Fruit fly (Drosophila melanogaster): ENCODE data around the gene CG18063.

CG18063 gene

dm6 chr2L:16004025-16004424 lies 46.4 kb downstream of the CG18063 start, which contains the start of the genes CG13245 and CG43816:
Gene CG13245, plus strand, starts transcription at chr2L:16004325.
Gene CG43816, plus strand, starts transcription at chr2L:16004325.
- no peak for TF ChIP-seq bab1 (GFP tag; optimal IDR thresholded peaks at IDR 0.05)
- TF ChIP-seq CG14711 (tag; optimal IDR thresholded peaks at IDR 0.05): no peak
- TF ChIP-seq toe (GFP tag; optimal IDR thresholded peaks at IDR 0.05): no peak
- TF ChIP-seq CG7101 (tag; optimal IDR thresholded peaks at IDR 0.05): no peak
- TF ChIP-seq ovo (GFP tag; optimal IDR thresholded peaks at IDR 0.05): no peak
- no peak for TF ChIP-seq CG33017 (tag; optimal IDR thresholded peaks at IDR 0.05)
- TF ChIP-seq CG5204 (GFP tag; optimal IDR thresholded peaks at IDR 0.05): no peak
- no peak for TF ChIP-seq CG12768 (GFP tag; optimal IDR thresholded peaks at IDR 0.05)
- no peak for TF ChIP-seq pad (GFP tag; optimal IDR thresholded peaks at IDR 0.05)
- TF ChIP-seq cnc (optimal IDR thresholded peaks at IDR 0.05): no peak
- no peak for TF ChIP-seq Clk (GFP tag; optimal IDR thresholded peaks at IDR 0.05)
- TF ChIP-seq CG7045 (GFP tag; optimal IDR thresholded peaks at IDR 0.05): no peak
- no peak for TF ChIP-seq kay (GFP tag; ENCODE audit: borderline replicate concordance)
- TF ChIP-seq Hr96 (GFP tag; optimal IDR thresholded peaks at IDR 0.05): no peak

- TF ChIP-seq CG1620 (GFP tag; optimal IDR thresholded peaks at IDR 0.05): no peak
- no peak for TF ChIP-seq cic (GFP tag; optimal IDR thresholded peaks at IDR 0.05)
- TF ChIP-seq CG14711 (tag; optimal IDR thresholded peaks at IDR 0.05): no peak
- TF ChIP-seq pad (GFP tag; optimal IDR thresholded peaks at IDR 0.05): no peak
- no peak for TF ChIP-seq toe (GFP tag; optimal IDR thresholded peaks at IDR 0.05)
- no peak for TF ChIP-seq CG5204 (GFP tag; optimal IDR thresholded peaks at IDR 0.05)
- no peak for TF ChIP-seq cnc (optimal IDR thresholded peaks at IDR 0.05)
- no peak for TF ChIP-seq CG33017 (tag; optimal IDR thresholded peaks at IDR 0.05)
- no peak for TF ChIP-seq Mnt (GFP tag; optimal IDR thresholded peaks at IDR 0.05)
- no peak for TF ChIP-seq CG11617 (GFP tag; optimal IDR thresholded peaks at IDR 0.05)
- no peak for TF ChIP-seq CG7101 (tag; optimal IDR thresholded peaks at IDR 0.05)
- TF ChIP-seq Crg-1 (GFP tag; optimal IDR thresholded peaks at IDR 0.05): no peak
- no peak for TF ChIP-seq kay (GFP tag; ENCODE audit: borderline replicate concordance)
- TF ChIP-seq Hr96 (GFP tag; optimal IDR thresholded peaks at IDR 0.05): no peak
- no peak for TF ChIP-seq bab1 (GFP tag; optimal IDR thresholded peaks at IDR 0.05)
These were observed 48.5 kb downstream of the CG18063 start, which contains the start of gene CG31820 for dm6 chr2L:16006179-16006578. Gene CG31820, minus strand, starts transcription at chr2L:16006279.
